Worm (Caenorhabditis elegans) whole organism, L4 larva: ENCODE results near the gene sph-1.

Experiments
- R02D3.7 ChIP-seq: fragments of 150-350 bp; sonication (generic microtip); optimal IDR thresholded peaks from 3 replicates; lab custom pipeline; 2014; ENCODE audit warnings: missing biosample characterization, missing genetic modification characterization
- T20F7.1 ChIP-seq: fragments of 200-800 bp; sonication (Bioruptor generic); optimal IDR thresholded peaks from 2 replicates; lab custom pipeline; 2018; ENCODE audit warnings: mild to moderate bottlenecking, missing genetic modification characterization, missing compliant biosample characterization
- T26A8.4 ChIP-seq: fragments of 200-800 bp; sonication (Bioruptor generic); IDR thresholded peaks from 2 replicates; pipeline ENCODE4 v1.3.6; 2022; ENCODE audit warnings: missing genetic modification characterization, missing compliant biosample characterization
- Y48G9A.11 ChIP-seq: fragments of 200-800 bp; sonication (Bioruptor generic); IDR thresholded peaks from 2 replicates; pipeline ENCODE4 v1.3.6; 2022; ENCODE audit warnings: missing genetic modification reagents, missing genetic modification characterization, missing compliant biosample characterization
- Y5F2A.4 ChIP-seq: fragments of 200-800 bp; sonication (Bioruptor generic); optimal IDR thresholded peaks from 2 replicates; lab custom pipeline; 2018; ENCODE audit warnings: mild to moderate bottlenecking, missing genetic modification characterization, missing compliant biosample characterization
- aha-1 ChIP-seq: fragments of 150-350 bp; peaks from one replicate; lab custom pipeline; 2014; ENCODE audit warnings: missing biosample characterization, missing genetic modification characterization
- ama-1 ChIP-seq: fragments of 150-350 bp; optimal IDR thresholded peaks from 2 replicates; lab custom pipeline; 2014; ENCODE audit warnings: inconsistent platforms, mixed read lengths
- arid-1 ChIP-seq: fragments of 200-800 bp; sonication (Bioruptor generic); conservative IDR thresholded peaks from 2 replicates; pipeline ENCODE4 v1.3.6; 2022; ENCODE audit warnings: missing genetic modification reagents, missing genetic modification characterization, missing compliant biosample characterization
- attf-4 ChIP-seq: sonication (generic microtip); optimal IDR thresholded peaks from 3 replicates; lab custom pipeline; 2017; ENCODE audit warnings: missing biosample characterization, missing genetic modification characterization
- ceh-44 ChIP-seq: fragments of 200-800 bp; sonication (Bioruptor generic); IDR thresholded peaks from 2 replicates; pipeline ENCODE4 v1.3.6; 2022; ENCODE audit warnings: missing genetic modification reagents, missing genetic modification characterization, missing compliant biosample characterization
- ceh-62 ChIP-seq: sonication (generic microtip); optimal IDR thresholded peaks from 2 replicates; lab custom pipeline; 2017; ENCODE audit warnings: missing biosample characterization, missing genetic modification characterization
- ces-1 ChIP-seq: fragments of 150-350 bp; sonication (generic microtip); optimal IDR thresholded peaks from 4 replicates; lab custom pipeline; 2014; ENCODE audit warnings: missing biosample characterization, missing genetic modification reagents, missing genetic modification characterization
- ctbp-1 ChIP-seq: fragments of 200-800 bp; sonication (Bioruptor generic); IDR thresholded peaks from 2 replicates; pipeline ENCODE4 v1.3.6; 2022; ENCODE audit warnings: missing genetic modification reagents, missing genetic modification characterization, missing compliant biosample characterization
- daf-19 ChIP-seq: fragments of 200-800 bp; sonication (Bioruptor generic); conservative IDR thresholded peaks from 2 replicates; pipeline ENCODE4 v1.3.6; 2022; ENCODE audit warnings: missing genetic modification characterization, missing compliant biosample characterization
- dmd-6 ChIP-seq: fragments of 200-800 bp; sonication (Bioruptor generic); IDR thresholded peaks from 2 replicates; pipeline ENCODE4 v1.3.6; 2022; ENCODE audit warnings: missing genetic modification reagents, missing genetic modification characterization, missing compliant biosample characterization
- dmd-8 ChIP-seq: fragments of 200-800 bp; sonication (Bioruptor generic); IDR thresholded peaks from 2 replicates; pipeline ENCODE4 v1.3.6; 2022; ENCODE audit warnings: missing genetic modification characterization, missing compliant biosample characterization
- dpl-1 ChIP-seq: fragments of 150-350 bp; optimal IDR thresholded peaks from 2 replicates; lab custom pipeline; 2014; ENCODE audit warnings: missing biosample characterization, missing genetic modification reagents, missing genetic modification characterization
- fkh-10 ChIP-seq: fragments of 150-350 bp; optimal IDR thresholded peaks from 2 replicates; lab custom pipeline; 2014; ENCODE audit warnings: missing biosample characterization, missing genetic modification reagents, missing genetic modification characterization
- fos-1 ChIP-seq: fragments of 150-350 bp; optimal IDR thresholded peaks from 2 replicates; lab custom pipeline; 2014; ENCODE audit warnings: missing biosample characterization, missing genetic modification characterization
- gei-8 ChIP-seq: fragments of 200-800 bp; sonication (Bioruptor generic); optimal IDR thresholded peaks from 2 replicates; lab custom pipeline; 2018; ENCODE audit warnings: mild to moderate bottlenecking, missing genetic modification characterization, missing compliant biosample characterization
- hif-1 ChIP-seq, 2 experiments: sonication (generic microtip); optimal IDR thresholded peaks; 2 replicates each; lab custom pipeline; 2016 to 2017; ENCODE audit warnings: missing compliant biosample characterization in 2 of 2, missing genetic modification characterization in 2 of 2, missing genetic modification reagents in 2 of 2, missing genotype in 2 of 2, mild to moderate bottlenecking in 1 of 2
- hlh-30 ChIP-seq: sonication (generic microtip); optimal IDR thresholded peaks from 2 replicates; lab custom pipeline; 2017; ENCODE audit warnings: antibody characterized with exemption, mild to moderate bottlenecking, missing genetic modification characterization, missing compliant biosample characterization; ENCODE audit not compliant: insufficient read depth
- lim-7 ChIP-seq: fragments of 200-800 bp; sonication (Bioruptor generic); IDR thresholded peaks from 2 replicates; pipeline ENCODE4 v1.3.6; 2022; ENCODE audit warnings: missing genetic modification characterization, missing compliant biosample characterization
- lin-1 ChIP-seq: fragments of 200-800 bp; sonication (Bioruptor generic); IDR thresholded peaks from 2 replicates; pipeline ENCODE4 v1.3.6; 2022; ENCODE audit warnings: missing genetic modification reagents, missing genetic modification characterization, missing compliant biosample characterization
- lir-3 ChIP-seq: sonication (generic microtip); optimal IDR thresholded peaks from 2 replicates; lab custom pipeline; 2016; ENCODE audit warnings: mild to moderate bottlenecking, missing genetic modification characterization, missing compliant biosample characterization
- mdl-1 ChIP-seq, 2 experiments: fragments of 150-350 bp in 1 of 2; sonication (generic microtip) in 1 of 2; optimal IDR thresholded peaks; 2 replicates each; lab custom pipeline; 2014 to 2017; ENCODE audit warnings: missing biosample characterization in 2 of 2, missing genetic modification characterization in 2 of 2
- mxl-3 ChIP-seq: fragments of 200-800 bp; sonication (Bioruptor generic); optimal IDR thresholded peaks from 2 replicates; lab custom pipeline; 2018; ENCODE audit warnings: mild to moderate bottlenecking, missing genetic modification characterization, missing compliant biosample characterization
- nhr-10 ChIP-seq: fragments of 150-350 bp; optimal IDR thresholded peaks from 2 replicates; lab custom pipeline; 2014; ENCODE audit warnings: missing biosample characterization, missing genetic modification characterization
- nhr-11 ChIP-seq: fragments of 150-350 bp; optimal IDR thresholded peaks from 2 replicates; lab custom pipeline; 2014; ENCODE audit warnings: missing biosample characterization, missing genetic modification characterization
- nhr-28 ChIP-seq: fragments of 150-350 bp; optimal IDR thresholded peaks from 2 replicates; lab custom pipeline; 2014; ENCODE audit warnings: missing biosample characterization, missing genetic modification characterization
- nhr-48 ChIP-seq: sonication (generic microtip); optimal IDR thresholded peaks from 2 replicates; lab custom pipeline; 2016; ENCODE audit warnings: mild to moderate bottlenecking, missing genetic modification characterization, missing compliant biosample characterization
- nhr-76 ChIP-seq: fragments of 150-350 bp; optimal IDR thresholded peaks from 2 replicates; lab custom pipeline; 2014; ENCODE audit warnings: missing biosample characterization, missing genetic modification characterization
- nhr-77 ChIP-seq: fragments of 150-350 bp; optimal IDR thresholded peaks from 2 replicates; lab custom pipeline; 2014; ENCODE audit warnings: missing biosample characterization, missing genetic modification characterization
- pqm-1 ChIP-seq: sonication (generic microtip); optimal IDR thresholded peaks from 2 replicates; lab custom pipeline; 2017; ENCODE audit warnings: missing biosample characterization, missing genetic modification characterization
- snpc-1.2 ChIP-seq: fragments of 200-800 bp; sonication (Bioruptor generic); IDR thresholded peaks from 2 replicates; pipeline ENCODE4 v1.3.6; 2022; ENCODE audit warnings: missing genetic modification reagents, missing genetic modification characterization, missing compliant biosample characterization
- tag-97 ChIP-seq: fragments of 200-800 bp; sonication (Bioruptor generic); IDR thresholded peaks from 2 replicates; pipeline ENCODE4 v1.3.6; 2022; ENCODE audit warnings: missing genetic modification characterization, missing compliant biosample characterization
- unc-62 ChIP-seq, 3 experiments: fragments of 150-350 bp in 1 of 3; sonication (generic microtip); optimal IDR thresholded peaks in 2 of 3; peaks in 1 of 3; 1 replicate in 1 of 3; 2 replicates in 2 of 3; lab custom pipeline; 2014 to 2017; ENCODE audit warnings: missing biosample characterization in 3 of 3, missing genetic modification characterization in 3 of 3, missing genetic modification reagents in 3 of 3, missing genotype in 1 of 3
- zfp-2 ChIP-seq: sonication (generic microtip); optimal IDR thresholded peaks from 2 replicates; lab custom pipeline; 2016; ENCODE audit warnings: mild to moderate bottlenecking, missing genetic modification characterization, missing compliant biosample characterization
- zfp-3 ChIP-seq: fragments of 200-800 bp; sonication (Bioruptor generic); conservative IDR thresholded peaks from 2 replicates; pipeline ENCODE4 v1.3.6; 2022; ENCODE audit warnings: missing genetic modification reagents, missing genetic modification characterization, missing compliant biosample characterization

Gene sph-1

DNA sequence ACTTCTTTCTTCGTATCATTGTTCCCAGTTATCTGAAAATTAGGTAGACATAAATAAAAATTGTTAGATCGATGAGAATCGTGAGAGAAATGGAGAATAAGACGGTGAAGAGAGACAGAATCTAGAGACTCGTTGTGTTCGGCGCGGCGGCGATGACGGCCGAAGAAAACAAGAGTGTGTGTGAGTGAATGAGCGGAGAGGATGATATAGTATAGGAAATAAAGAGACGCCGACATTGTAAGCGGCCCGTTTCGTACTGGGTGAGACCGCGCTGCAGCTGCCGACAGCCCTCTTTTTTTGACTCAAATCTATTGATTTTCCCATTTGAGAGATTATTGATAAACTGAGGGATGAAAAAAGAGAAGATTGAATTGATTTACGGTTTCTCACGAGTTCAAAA is 21.2 kb downstream of the sph-1 start, which contains the start of gene Y42H9AR.4 (continued):
- peak; percentile 3 for TF ChIP-seq nhr-77 (tag; lab: Kevin White, UChicago)
- TF ChIP-seq gei-8, result no peak
- 0 out of 2 replicates have a peak, but pooled peaks have one; percentile 4 for TF ChIP-seq arid-1 (GFP tag; lab: Robert Waterston, UW)
- no peak for TF ChIP-seq fkh-10 (GFP tag; lab: Kevin White, UChicago)
- TF ChIP-seq ctbp-1 (GFP tag; lab: Robert Waterston, UW), result peak; percentile 33; the same call in 1 of the 2 replicates
- no peak for TF ChIP-seq dpl-1 (GFP tag; lab: Kevin White, UChicago)
- TF ChIP-seq nhr-28, result peak; percentile 53

DNA sequence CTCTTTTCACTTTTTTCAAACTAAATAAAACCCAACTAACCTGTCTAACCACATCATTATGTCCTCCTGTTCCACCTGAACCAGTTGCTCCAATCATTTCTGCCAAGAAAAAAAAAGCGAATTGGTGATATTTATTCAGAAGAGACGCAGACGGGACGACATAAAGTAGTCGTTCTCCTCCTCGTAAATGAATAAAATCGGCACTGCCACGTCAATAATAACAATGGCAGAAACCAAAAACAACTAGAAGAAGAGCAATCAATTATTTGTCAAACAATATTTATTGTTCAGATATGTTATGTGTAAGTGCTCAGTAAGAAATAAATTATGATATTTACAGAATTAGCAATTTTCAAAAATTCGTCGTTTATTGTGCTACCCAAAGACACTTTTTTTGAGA is 25.9 kb downstream of the sph-1 start, which contains the start of gene rabs-5:
Gene rabs-5 (minus strand): TSS at position 101 of the 400 bp plus-strand sequence.
- no peak for TF ChIP-seq hif-1 (tag; optimal IDR thresholded peaks at IDR 0.05; lab: Kevin White, UChicago)
- no peak for TF ChIP-seq ceh-44 (GFP tag; lab: Robert Waterston, UW)
- TF ChIP-seq fos-1 (tag; lab: Kevin White, UChicago), result no peak

DNA sequence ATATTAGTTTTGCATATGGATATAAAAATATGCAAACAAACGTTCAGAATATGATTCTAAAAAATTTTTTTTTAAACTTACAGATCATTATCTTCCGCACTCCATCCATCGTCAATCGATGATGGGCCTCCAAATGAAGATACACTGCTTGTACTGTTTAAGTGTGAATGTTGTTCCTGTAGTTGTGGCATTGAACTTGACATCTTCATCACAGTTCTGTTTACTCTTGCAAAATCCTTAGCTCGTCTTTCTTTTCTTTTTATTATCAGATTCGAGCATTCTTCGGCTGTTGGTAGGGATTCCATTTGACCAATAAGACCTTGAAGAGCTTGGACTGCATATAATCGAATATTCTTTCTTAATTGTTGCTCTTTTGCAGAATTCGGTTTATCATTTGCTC is 28.3 kb downstream of the sph-1 start:
- TF ChIP-seq unc-62 (GFP tag; optimal IDR thresholded peaks at IDR 0.05 in 1 of 2; lab: Kevin White, UChicago), result peak in 1 of 2 experiments; percentile 94
- no peak for TF ChIP-seq unc-62 (tag; optimal IDR thresholded peaks at IDR 0.05; lab: Kevin White, UChicago)
- no peak for TF ChIP-seq attf-4 (tag; lab: Kevin White, UChicago)

DNA sequence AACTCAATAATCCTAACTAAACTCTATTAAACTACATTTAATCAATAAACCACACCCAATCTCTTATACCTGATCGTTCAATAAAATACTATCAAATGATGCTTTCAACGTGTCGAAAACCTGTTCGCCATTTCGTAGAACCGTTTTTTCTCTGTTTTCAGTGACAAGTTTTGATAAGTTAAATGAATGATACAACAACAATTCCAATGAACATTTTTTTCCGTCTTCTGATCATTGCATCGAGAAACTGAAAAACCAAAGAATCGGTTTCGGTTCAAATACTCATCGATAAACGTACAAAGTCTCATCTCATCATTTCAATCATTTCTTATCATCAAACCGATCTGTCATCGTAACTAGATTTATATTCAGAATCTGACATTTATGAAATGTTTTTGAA is 30.2 kb downstream of the sph-1 start:
- no peak for TF ChIP-seq daf-19 (GFP tag; lab: Robert Waterston, UW)
- no peak for TF ChIP-seq snpc-1.2 (GFP tag; lab: Robert Waterston, UW)
- peak; percentile 59; the same call in 1 of the 2 replicates for TF ChIP-seq dmd-6
- peak; percentile 73 for TF ChIP-seq mxl-3 (GFP tag; lab: Kevin White, UChicago)
- peak; percentile 9 for TF ChIP-seq nhr-48 (tag; lab: Kevin White, UChicago)
- TF ChIP-seq R02D3.7, result no peak
- no peak for TF ChIP-seq ceh-62 (tag; lab: Kevin White, UChicago)
- TF ChIP-seq unc-62 (GFP tag; optimal IDR thresholded peaks at IDR 0.05 in 1 of 2; lab: Kevin White, UChicago), result peak in 1 of 2 experiments; percentile 81
- TF ChIP-seq unc-62 (tag; optimal IDR thresholded peaks at IDR 0.05; lab: Kevin White, UChicago), result no peak

DNA sequence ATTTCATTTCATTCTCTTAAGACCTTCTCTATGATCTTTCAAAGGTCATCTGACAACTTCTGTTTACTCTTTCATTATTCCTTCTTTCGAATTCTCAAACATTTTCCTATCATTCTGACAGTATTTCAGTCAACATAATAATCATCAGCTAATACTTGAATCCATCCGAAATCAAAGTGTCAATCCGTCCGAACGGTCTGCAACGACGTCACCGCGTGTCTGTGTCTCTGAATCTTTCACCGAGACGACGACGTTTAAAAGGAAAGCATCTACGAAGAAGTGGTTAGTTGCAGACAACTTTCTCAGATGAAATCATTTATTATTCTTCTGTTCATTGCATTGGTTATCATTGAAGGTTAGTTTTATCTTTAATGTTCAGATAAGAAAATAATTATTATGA is 31.1 kb downstream of the sph-1 start, which contains the start of gene Y42H9AR.5:
Gene Y42H9AR.5 (plus strand): TSS at position 301 of the 400 bp plus-strand sequence.
- TF ChIP-seq pqm-1 (tag; lab: Kevin White, UChicago) (no peak), dmd-8 (GFP tag; lab: Robert Waterston, UW) (no peak), gei-8 (no peak), Y5F2A.4 (GFP tag; lab: Kevin White, UChicago) (no peak), Y48G9A.11 (no peak), tag-97 (GFP tag; lab: Robert Waterston, UW) (no peak), nhr-10 (no peak), mdl-1 (tag; optimal IDR thresholded peaks at IDR 0.05; lab: Kevin White, UChicago) (peak in 1 of 2 experiments; percentile 9), ces-1 (no peak), ama-1 (lab: Kevin White, UChicago) (no peak), nhr-11 (tag; lab: Kevin White, UChicago) (no peak), zfp-3 (GFP tag; lab: Robert Waterston, UW) (no peak), aha-1 (tag; lab: Kevin White, UChicago) (peak; percentile 12), zfp-2 (no peak)

DNA sequence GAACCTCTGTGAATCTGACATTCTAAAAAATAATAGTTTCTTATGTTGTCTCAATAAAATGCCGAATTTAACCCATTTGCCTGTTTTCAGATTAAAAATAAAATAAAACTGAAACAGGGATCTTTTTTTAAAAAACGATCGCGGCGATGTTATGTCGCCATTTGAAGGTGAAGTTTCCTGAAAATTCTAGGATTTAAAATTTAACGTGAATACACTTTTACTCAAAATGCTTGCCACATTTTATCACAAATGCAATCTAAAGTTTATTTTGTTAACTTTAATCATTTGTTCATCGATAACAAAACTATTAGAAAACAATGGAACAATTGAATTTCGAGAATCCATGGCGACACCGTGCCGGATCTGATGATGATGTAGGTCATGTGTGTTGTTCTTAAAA is 33.8 kb downstream of the sph-1 start, which contains the start of gene Y42H9AR.2:
Gene Y42H9AR.2 (plus strand): TSS at position 301 of the 400 bp plus-strand sequence.
- no peak for TF ChIP-seq lim-7 (GFP tag; lab: Robert Waterston, UW)
- no peak for TF ChIP-seq mxl-3 (GFP tag; lab: Kevin White, UChicago)
- TF ChIP-seq mdl-1 (tag; optimal IDR thresholded peaks at IDR 0.05; lab: Kevin White, UChicago), result no peak
- no peak for TF ChIP-seq unc-62 (GFP tag; optimal IDR thresholded peaks at IDR 0.05 in 1 of 2; lab: Kevin White, UChicago)
- no peak for TF ChIP-seq unc-62 (tag; optimal IDR thresholded peaks at IDR 0.05; lab: Kevin White, UChicago)
- TF ChIP-seq hlh-30 (tag; lab: Kevin White, UChicago), result no peak
- no peak for TF ChIP-seq lin-1 (GFP tag; lab: Robert Waterston, UW)
- no peak for TF ChIP-seq lir-3 (tag; lab: Kevin White, UChicago)
- TF ChIP-seq Y48G9A.11, result no peak
- TF ChIP-seq nhr-76 (tag; lab: Kevin White, UChicago), result no peak
- no peak for TF ChIP-seq nhr-11 (tag; lab: Kevin White, UChicago)
- TF ChIP-seq T20F7.1 (GFP tag; lab: Kevin White, UChicago), result no peak
- no peak for TF ChIP-seq T26A8.4 (GFP tag; lab: Robert Waterston, UW)
- no peak for TF ChIP-seq zfp-3 (GFP tag; lab: Robert Waterston, UW)
- no peak for TF ChIP-seq ctbp-1 (GFP tag; lab: Robert Waterston, UW)
- TF ChIP-seq, all 104 proteins: peak for 0
